Fruit fly (Drosophila melanogaster) whole organism, embryonic: Measurements from ENCODE around the gene arm.

Source experiments
- Abd-B ChIP-seq: fragments of 200-800 bp; sonication (Bioruptor generic); optimal IDR thresholded peaks from 2 replicates; lab custom pipeline; 2018; ENCODE audit warnings: missing biosample characterization, mild to moderate bottlenecking, missing genetic modification characterization, moderate library complexity
- Asciz ChIP-seq: fragments of 200-800 bp; sonication (Bioruptor generic); optimal IDR thresholded peaks from 2 replicates; lab custom pipeline; 2017; ENCODE audit warnings: missing biosample characterization, mild to moderate bottlenecking, missing genetic modification characterization, missing genetic modification reagents
- Blimp-1 ChIP-seq: fragments of 200-800 bp; sonication (Bioruptor generic); optimal IDR thresholded peaks from 3 replicates; lab custom pipeline; 2018; ENCODE audit warnings: missing biosample characterization, missing genetic modification characterization, mild to moderate bottlenecking, moderate library complexity, missing genetic modification reagents
- C15 ChIP-seq: fragments of 200-800 bp; sonication (Bioruptor generic); IDR thresholded peaks from 3 replicates; pipeline ENCODE4 v1.3.6; 2022; ENCODE audit warnings: missing biosample characterization, missing genetic modification characterization
- CG10267 ChIP-seq: fragments of 200-800 bp; sonication (Bioruptor generic); optimal IDR thresholded peaks from 2 replicates; lab custom pipeline; 2018; ENCODE audit warnings: missing biosample characterization, mild to moderate bottlenecking, missing genetic modification characterization, moderate library complexity
- CG10274 ChIP-seq: fragments of 200-800 bp; sonication (Bioruptor generic); optimal IDR thresholded peaks from 3 replicates; lab custom pipeline; 2017; ENCODE audit warnings: missing biosample characterization, mild to moderate bottlenecking, missing genetic modification characterization
- CG11398 ChIP-seq: fragments of 200-800 bp; sonication (Bioruptor generic); optimal IDR thresholded peaks from 2 replicates; lab custom pipeline; 2016; ENCODE audit warnings: missing biosample characterization, missing genetic modification characterization
- CG12104 ChIP-seq: fragments of 200-800 bp; sonication (Bioruptor generic); optimal IDR thresholded peaks from 3 replicates; lab custom pipeline; 2016; ENCODE audit warnings: missing biosample characterization, missing genetic modification characterization
- CG12769 ChIP-seq: fragments of 200-800 bp; sonication (Bioruptor generic); optimal IDR thresholded peaks from 2 replicates; lab custom pipeline; 2019; ENCODE audit warnings: missing biosample characterization, mild to moderate bottlenecking, missing genetic modification characterization, moderate library complexity
- CG13287 ChIP-seq: fragments of 200-800 bp; sonication (Bioruptor generic); IDR thresholded peaks from 2 replicates; pipeline ENCODE4 v1.3.6; 2022; ENCODE audit warnings: missing biosample characterization, missing genetic modification characterization; ENCODE audit not compliant: partially characterized antibody
- CG13894 ChIP-seq: fragments of 200-800 bp; sonication (Bioruptor generic); optimal IDR thresholded peaks from 3 replicates; lab custom pipeline; 2018; ENCODE audit warnings: missing biosample characterization, mild to moderate bottlenecking, missing genetic modification characterization, moderate library complexity
- CG14965 ChIP-seq: fragments of 200-800 bp; sonication (Bioruptor generic); optimal IDR thresholded peaks from 2 replicates; lab custom pipeline; 2016; ENCODE audit warnings: missing biosample characterization, missing genetic modification characterization, borderline replicate concordance
- CG18599 ChIP-seq: fragments of 200-800 bp; sonication (Bioruptor generic); optimal IDR thresholded peaks from 3 replicates; lab custom pipeline; 2017; ENCODE audit warnings: missing biosample characterization, missing genetic modification characterization, mild to moderate bottlenecking, moderate library complexity, missing genetic modification reagents
- CG2116 ChIP-seq: fragments of 200-800 bp; sonication (Bioruptor generic); optimal IDR thresholded peaks from 3 replicates; lab custom pipeline; 2018; ENCODE audit warnings: missing biosample characterization, mild to moderate bottlenecking, missing genetic modification characterization
- CG3995 ChIP-seq: fragments of 200-800 bp; sonication (Bioruptor generic); optimal IDR thresholded peaks from 3 replicates; lab custom pipeline; 2016; ENCODE audit warnings: missing biosample characterization, missing genetic modification characterization
- CG5180 ChIP-seq: fragments of 200-800 bp; sonication (Bioruptor generic); optimal IDR thresholded peaks from 3 replicates; lab custom pipeline; 2017; ENCODE audit warnings: missing biosample characterization, missing genetic modification characterization, mild to moderate bottlenecking, moderate library complexity, missing genetic modification reagents
- CG5245 ChIP-seq: fragments of 200-800 bp; sonication (Bioruptor generic); optimal IDR thresholded peaks from 3 replicates; lab custom pipeline; 2016; ENCODE audit warnings: missing biosample characterization, missing genetic modification characterization
- CG7372 ChIP-seq: fragments of 200-800 bp; sonication (Bioruptor generic); IDR thresholded peaks from 2 replicates; pipeline ENCODE4 v1.3.6; 2022; ENCODE audit warnings: missing biosample characterization, missing genetic modification characterization
- CG8089 ChIP-seq: fragments of 200-800 bp; sonication (Bioruptor generic); optimal IDR thresholded peaks from 3 replicates; lab custom pipeline; 2016; ENCODE audit warnings: missing biosample characterization, missing genetic modification characterization
- CG8281 ChIP-seq: fragments of 200-800 bp; sonication (Bioruptor generic); optimal IDR thresholded peaks from 2 replicates; lab custom pipeline; 2018; ENCODE audit warnings: missing biosample characterization, mild to moderate bottlenecking, missing genetic modification characterization, moderate library complexity
- CG8290 ChIP-seq, 3 experiments: fragments of 200-800 bp; sonication (Bioruptor generic); optimal IDR thresholded peaks; 2 replicates each; lab custom pipeline; 2016 to 2019; ENCODE audit warnings: missing biosample characterization in 3 of 3, missing genetic modification characterization in 3 of 3, mild to moderate bottlenecking in 2 of 3, moderate library complexity in 1 of 3
- D19B ChIP-seq: fragments of 200-800 bp; sonication (Bioruptor generic); optimal IDR thresholded peaks from 2 replicates; lab custom pipeline; 2017; ENCODE audit warnings: missing biosample characterization, mild to moderate bottlenecking, missing genetic modification characterization
- Dip2 ChIP-seq: fragments of 200-800 bp; sonication (Bioruptor generic); IDR thresholded peaks from 2 replicates; pipeline ENCODE4 v1.3.6; 2022; ENCODE audit warnings: missing biosample characterization, missing genetic modification characterization
- Dll ChIP-seq: fragments of 200-800 bp; sonication (Bioruptor generic); IDR thresholded peaks from 4 replicates; pipeline ENCODE4 v1.3.6; 2022; ENCODE audit warnings: missing biosample characterization, missing genetic modification characterization; ENCODE audit not compliant: partially characterized antibody
- E2f1 ChIP-seq: fragments of 200-800 bp; sonication (Bioruptor generic); IDR thresholded peaks from 2 replicates; pipeline ENCODE4 v1.3.6; 2022; ENCODE audit warnings: missing biosample characterization, missing genetic modification characterization
- Ets97D ChIP-seq: fragments of 200-800 bp; sonication (Bioruptor generic); optimal IDR thresholded peaks from 3 replicates; lab custom pipeline; 2016; ENCODE audit warnings: missing biosample characterization, missing genetic modification characterization
- NFAT ChIP-seq: fragments of 200-800 bp; sonication (Bioruptor generic); IDR thresholded peaks from 2 replicates; pipeline ENCODE4 v1.3.6; 2022; ENCODE audit warnings: missing biosample characterization, missing genetic modification characterization
- Neu2 ChIP-seq: fragments of 200-800 bp; sonication (Bioruptor generic); optimal IDR thresholded peaks from 3 replicates; lab custom pipeline; 2016; ENCODE audit warnings: missing biosample characterization, missing genetic modification characterization, borderline replicate concordance
- Taf1 ChIP-seq: fragments of 200-800 bp; sonication (Bioruptor generic); IDR thresholded peaks from 2 replicates; pipeline ENCODE4 v1.3.6; 2022; ENCODE audit warnings: missing biosample characterization, missing genetic modification characterization
- bigmax ChIP-seq: fragments of 200-800 bp; sonication (Bioruptor generic); optimal IDR thresholded peaks from 2 replicates; lab custom pipeline; 2018; ENCODE audit warnings: missing biosample characterization, mild to moderate bottlenecking, missing genetic modification characterization
- cad ChIP-seq: fragments of >200 bp; optimal IDR thresholded peaks from 2 replicates; lab custom pipeline; 2017; ENCODE audit warnings: missing biosample characterization, missing genetic modification characterization
- caup ChIP-seq: fragments of 200-800 bp; sonication (Bioruptor generic); optimal IDR thresholded peaks from 3 replicates; lab custom pipeline; 2017; ENCODE audit warnings: missing biosample characterization, mild to moderate bottlenecking, missing genetic modification characterization, moderate library complexity; ENCODE audit not compliant: severe bottlenecking
- esg ChIP-seq: fragments of 200-800 bp; sonication (Bioruptor generic); conservative IDR thresholded peaks from 2 replicates; pipeline ENCODE4 v1.3.6; 2022; ENCODE audit warnings: missing biosample characterization, missing genetic modification characterization
- gcm ChIP-seq: fragments of 200-800 bp; sonication (Bioruptor generic); optimal IDR thresholded peaks from 2 replicates; lab custom pipeline; 2019; ENCODE audit warnings: missing biosample characterization, mild to moderate bottlenecking, missing genetic modification characterization, moderate library complexity
- gfzf ChIP-seq: fragments of 200-800 bp; sonication (Bioruptor generic); optimal IDR thresholded peaks from 2 replicates; lab custom pipeline; 2016; ENCODE audit warnings: missing biosample characterization, mild to moderate bottlenecking, missing genetic modification characterization, moderate library complexity
- grau ChIP-seq: fragments of 200-800 bp; optimal IDR thresholded peaks from 3 replicates; lab custom pipeline; 2019; ENCODE audit warnings: missing biosample characterization, mild to moderate bottlenecking, missing genetic modification characterization, moderate library complexity
- hkb ChIP-seq, 2 experiments: fragments of 200-800 bp in 1 of 2; fragments of >200 bp in 1 of 2; sonication (Bioruptor generic) in 1 of 2; IDR thresholded peaks in 1 of 2; optimal IDR thresholded peaks in 1 of 2; 2 replicates each; pipeline versions ENCODE4 v1.3.6 to Lab custom; 2017 to 2022; ENCODE audit warnings: missing biosample characterization in 1 of 2, missing genetic modification characterization in 1 of 2
- mld ChIP-seq: fragments of 200-800 bp; sonication (Bioruptor generic); IDR thresholded peaks from 3 replicates; pipeline ENCODE4 v1.3.6; 2022; ENCODE audit warnings: missing biosample characterization, missing genetic modification characterization; ENCODE audit not compliant: partially characterized antibody
- nom ChIP-seq: fragments of 200-800 bp; sonication (Bioruptor generic); optimal IDR thresholded peaks from 2 replicates; lab custom pipeline; 2017; ENCODE audit warnings: missing biosample characterization, missing genetic modification characterization, mild to moderate bottlenecking, moderate library complexity, missing genetic modification reagents
- org-1 ChIP-seq: fragments of 200-800 bp; sonication (Bioruptor generic); optimal IDR thresholded peaks from 2 replicates; lab custom pipeline; 2017; ENCODE audit warnings: missing biosample characterization, missing genetic modification characterization
- ro ChIP-seq: fragments of 200-800 bp; sonication (Bioruptor generic); IDR thresholded peaks from 2 replicates; pipeline ENCODE4 v1.3.6; 2022; ENCODE audit warnings: missing biosample characterization, missing genetic modification characterization
- scrt ChIP-seq: fragments of 200-800 bp; sonication (Bioruptor generic); optimal IDR thresholded peaks from 2 replicates; lab custom pipeline; 2018; ENCODE audit warnings: missing biosample characterization, mild to moderate bottlenecking, missing genetic modification characterization, moderate library complexity
- sd ChIP-seq: fragments of 200-800 bp; sonication (Bioruptor generic); optimal IDR thresholded peaks from 3 replicates; lab custom pipeline; 2018; ENCODE audit warnings: missing biosample characterization, mild to moderate bottlenecking, missing genetic modification characterization, moderate library complexity
- seq ChIP-seq: fragments of 200-800 bp; sonication (Bioruptor generic); IDR thresholded peaks from 2 replicates; pipeline ENCODE4 v1.3.6; 2022; ENCODE audit warnings: missing biosample characterization, missing genetic modification characterization
- trem ChIP-seq: fragments of 200-800 bp; optimal IDR thresholded peaks from 3 replicates; lab custom pipeline; 2019; ENCODE audit warnings: missing biosample characterization, mild to moderate bottlenecking, missing genetic modification characterization, moderate library complexity
- usp ChIP-seq: fragments of >200 bp; optimal IDR thresholded peaks from 2 replicates; lab custom pipeline; 2017; ENCODE audit warnings: missing biosample characterization, missing genetic modification characterization
- wek ChIP-seq: fragments of 200-800 bp; sonication (Bioruptor generic); optimal IDR thresholded peaks from 3 replicates; lab custom pipeline; 2018; ENCODE audit warnings: missing biosample characterization, mild to moderate bottlenecking, missing genetic modification characterization, moderate library complexity
- zfh1 ChIP-seq: fragments of 200-800 bp; sonication (Bioruptor generic); IDR thresholded peaks from 3 replicates; pipeline ENCODE4 v1.3.6; 2022; ENCODE audit warnings: missing biosample characterization, missing genetic modification characterization

The arm gene

dm6 chrX:1849914-1850313 lies 50.5 kb downstream of the arm start (continued):
- TF ChIP-seq Abd-B (GFP tag; lab: Kevin White, UChicago) (peak; percentile 84), zfh1 (GFP tag; lab: Robert Waterston, UW) (peak; percentile 54; the same call in 1 of the 3 replicates), CG12104 (GFP tag; lab: Kevin White, UChicago) (peak; percentile 83), CG8281 (tag; lab: Kevin White, UChicago) (peak; percentile 62), nom (GFP tag; lab: Kevin White, UChicago) (no peak), CG7372 (GFP tag; lab: Robert Waterston, UW) (peak; percentile 77), CG11398 (GFP tag; lab: Kevin White, UChicago) (peak; percentile 35), mld (GFP tag; lab: Robert Waterston, UW) (no peak), esg (GFP tag; lab: Robert Waterston, UW) (peak; percentile 67), CG5245 (GFP tag; lab: Kevin White, UChicago) (peak; percentile 51), NFAT (GFP tag; lab: Robert Waterston, UW) (peak; percentile 74; the same call in 1 of the 2 replicates), D19B (GFP tag; lab: Kevin White, UChicago) (peak; percentile 85), caup (GFP tag; lab: Kevin White, UChicago) (peak; percentile 90), CG14965 (GFP tag; lab: Kevin White, UChicago) (no peak), CG13894 (peak; percentile 93), CG12769 (tag; lab: Kevin White, UChicago) (peak; percentile 95), CG13287 (GFP tag; lab: Robert Waterston, UW) (no peak), CG18599 (GFP tag; lab: Kevin White, UChicago) (peak; percentile 96), trem (peak; percentile 63), sd (tag; lab: Kevin White, UChicago) (peak; percentile 88), CG8290 (GFP tag; optimal IDR thresholded peaks at IDR 0.05; lab: Kevin White, UChicago) (no peak), CG8290 (tag; optimal IDR thresholded peaks at IDR 0.05; lab: Kevin White, UChicago) (peak in 1 of 2 experiments; percentile 88), CG10274 (GFP tag; lab: Kevin White, UChicago) (peak; percentile 72), org-1 (GFP tag; lab: Kevin White, UChicago) (peak; percentile 85), CG10267 (tag; lab: Kevin White, UChicago) (peak; percentile 76), E2f1 (GFP tag; lab: Robert Waterston, UW) (peak; percentile 73), Asciz (GFP tag; lab: Kevin White, UChicago) (peak; percentile 70), ro (GFP tag; lab: Robert Waterston, UW) (no peak), bigmax (GFP tag; lab: Kevin White, UChicago) (no peak), scrt (peak; percentile 90), C15 (GFP tag; lab: Robert Waterston, UW) (no peak), CG8089 (GFP tag; lab: Kevin White, UChicago) (peak; percentile 44), CG2116 (GFP tag; lab: Kevin White, UChicago) (peak; percentile 35), Blimp-1 (GFP tag; lab: Kevin White, UChicago) (peak; percentile 80), hkb (optimal IDR thresholded peaks at IDR 0.05; lab: Kevin White, UChicago) (no peak), hkb (GFP tag; IDR thresholded peaks at IDR 0.05; lab: Robert Waterston, UW) (peak; percentile 84), seq (GFP tag; lab: Robert Waterston, UW) (peak; percentile 82), Dll (GFP tag; lab: Robert Waterston, UW) (no peak), Dip2 (GFP tag; lab: Robert Waterston, UW) (no peak; the same call in 1 of the 2 replicates), Taf1 (peak; percentile 58), cad (GFP tag; lab: Kevin White, UChicago) (no peak), gfzf (no peak), gcm (GFP tag; lab: Kevin White, UChicago) (peak; percentile 70), CG3995 (peak; percentile 54), CG5180 (peak; percentile 67), grau (tag; lab: Kevin White, UChicago) (peak; percentile 91), wek (GFP tag; lab: Kevin White, UChicago) (peak; percentile 61), Neu2 (GFP tag; lab: Kevin White, UChicago) (no peak), Ets97D (GFP tag; lab: Kevin White, UChicago) (peak; percentile 35), usp (GFP tag; lab: Kevin White, UChicago) (no peak)
